Fruit fly (Drosophila melanogaster) whole organism, wandering third instar larva: Measurements from ENCODE around the gene mab-21.

Source experiments
- Abd-B ChIP-seq: fragments of >200 bp; optimal IDR thresholded peaks from 2 replicates; lab custom pipeline; 2017; ENCODE audit warnings: missing biosample characterization, missing genetic modification characterization
- CG32264 ChIP-seq: fragments of 200-800 bp; sonication (Bioruptor generic); optimal IDR thresholded peaks from 2 replicates; lab custom pipeline; 2016; ENCODE audit warnings: missing biosample characterization, missing genetic modification characterization
- CG9705 ChIP-seq: fragments of 200-800 bp; sonication (Bioruptor generic); optimal IDR thresholded peaks from 2 replicates; lab custom pipeline; 2018; ENCODE audit warnings: missing biosample characterization, mild to moderate bottlenecking, missing genetic modification characterization
- CrebA ChIP-seq: fragments of 200-800 bp; sonication (Bioruptor generic); optimal IDR thresholded peaks from 2 replicates; lab custom pipeline; 2016; ENCODE audit warnings: missing biosample characterization, mild to moderate bottlenecking, missing genetic modification characterization, borderline replicate concordance
- Dfd ChIP-seq: fragments of >200 bp; optimal IDR thresholded peaks from 2 replicates; lab custom pipeline; 2017; ENCODE audit warnings: missing biosample characterization, missing genetic modification characterization
- Dif ChIP-seq: fragments of 200-275, 200-300 bp; sonication (Bioruptor generic); optimal IDR thresholded peaks from 2 replicates; lab custom pipeline; 2018; ENCODE audit warnings: missing biosample characterization, missing genetic modification characterization; ENCODE audit not compliant: partially characterized antibody
- GATAd ChIP-seq: sonication (Bioruptor generic); optimal IDR thresholded peaks from 2 replicates; lab custom pipeline; 2016; ENCODE audit warnings: missing biosample characterization, missing genetic modification characterization
- HLH106 ChIP-seq: fragments of 200-800 bp; optimal IDR thresholded peaks from 3 replicates; lab custom pipeline; 2019; ENCODE audit warnings: missing biosample characterization, mild to moderate bottlenecking, missing genetic modification characterization, moderate library complexity
- Hnf4 ChIP-seq: fragments of 200-800 bp; sonication (Bioruptor generic); optimal IDR thresholded peaks from 2 replicates; lab custom pipeline; 2016; ENCODE audit warnings: missing biosample characterization, mild to moderate bottlenecking, missing genetic modification characterization
- Hr78 ChIP-seq: fragments of >200 bp; optimal IDR thresholded peaks from 2 replicates; lab custom pipeline; 2017; ENCODE audit warnings: missing biosample characterization, missing genetic modification characterization
- Hr83 ChIP-seq: fragments of 200-300 bp; sonication (Bioruptor generic); optimal IDR thresholded peaks from 2 replicates; lab custom pipeline; 2016; ENCODE audit warnings: missing biosample characterization, mild to moderate bottlenecking, missing genetic modification characterization, moderate library complexity; ENCODE audit not compliant: poor library complexity, severe bottlenecking
- Jra ChIP-seq: sonication (Bioruptor generic); optimal IDR thresholded peaks from 2 replicates; lab custom pipeline; 2016; ENCODE audit warnings: missing biosample characterization, missing genetic modification characterization
- Mio ChIP-seq: sonication (Bioruptor generic); optimal IDR thresholded peaks from 2 replicates; lab custom pipeline; 2016; ENCODE audit warnings: missing biosample characterization, missing genetic modification characterization
- Myc ChIP-seq: fragments of >200 bp; optimal IDR thresholded peaks from 2 replicates; lab custom pipeline; 2017
- N ChIP-seq: fragments of >200 bp; optimal IDR thresholded peaks from 2 replicates; lab custom pipeline; 2018; ENCODE audit warnings: missing biosample characterization, missing external identifiers, missing genetic modification characterization
- OdsH ChIP-seq: fragments of 200-800 bp; sonication (Bioruptor generic); optimal IDR thresholded peaks from 2 replicates; lab custom pipeline; 2016; ENCODE audit warnings: missing biosample characterization, mild to moderate bottlenecking, missing genetic modification characterization
- Rel ChIP-seq, 2 experiments: fragments of 200-800 bp; sonication (Bioruptor generic) in 1 of 2; optimal IDR thresholded peaks; 2 replicates in 1 of 2; 3 replicates in 1 of 2; lab custom pipeline; 2016 to 2019; ENCODE audit warnings: mild to moderate bottlenecking in 2 of 2, missing biosample characterization in 2 of 2, missing genetic modification characterization in 2 of 2, moderate library complexity in 1 of 2
- Sp1 ChIP-seq: fragments of 200-800 bp; sonication (Bioruptor generic); optimal IDR thresholded peaks from 3 replicates; lab custom pipeline; 2019; ENCODE audit warnings: missing biosample characterization, mild to moderate bottlenecking, missing genetic modification characterization, moderate library complexity
- Vsx2 ChIP-seq: fragments of 200-300, 225-300 bp; sonication (Bioruptor generic); optimal IDR thresholded peaks from 2 replicates; lab custom pipeline; 2018; ENCODE audit warnings: missing biosample characterization, missing genetic modification characterization; ENCODE audit not compliant: partially characterized antibody
- br ChIP-seq: fragments of 200-800 bp; sonication (Bioruptor generic); optimal IDR thresholded peaks from 2 replicates; lab custom pipeline; 2016; ENCODE audit warnings: missing biosample characterization, missing genetic modification characterization
- brk ChIP-seq: fragments of 200-800 bp; sonication (Bioruptor generic); optimal IDR thresholded peaks from 2 replicates; lab custom pipeline; 2016; ENCODE audit warnings: missing biosample characterization, mild to moderate bottlenecking, missing genetic modification characterization
- dl ChIP-seq, 2 experiments: fragments of 175-275, 200-275 bp in 1 of 2; fragments of 200-275 bp in 1 of 2; sonication (Bioruptor generic); optimal IDR thresholded peaks; lab custom pipeline; 2018; ENCODE audit warnings: mild to moderate bottlenecking in 2 of 2, missing biosample characterization in 2 of 2, missing genetic modification characterization in 2 of 2, moderate library complexity in 2 of 2; ENCODE audit not compliant: partially characterized antibody in 2 of 2, insufficient read depth in 1 of 2
- dmrt93B ChIP-seq: fragments of 200-800 bp; sonication (Bioruptor generic); optimal IDR thresholded peaks from 2 replicates; lab custom pipeline; 2018; ENCODE audit warnings: missing biosample characterization, mild to moderate bottlenecking, missing genetic modification characterization
- dsf ChIP-seq: sonication (Bioruptor generic); optimal IDR thresholded peaks from 2 replicates; lab custom pipeline; 2016; ENCODE audit warnings: missing biosample characterization, missing genetic modification characterization, borderline replicate concordance
- ey ChIP-seq: fragments of 200-800 bp; sonication (Bioruptor generic); optimal IDR thresholded peaks from 2 replicates; lab custom pipeline; 2016; ENCODE audit warnings: missing biosample characterization, missing genetic modification characterization
- foxo ChIP-seq, 2 experiments: fragments of 200-800 bp; sonication (Bioruptor generic); optimal IDR thresholded peaks; 2 replicates in 1 of 2; 3 replicates in 1 of 2; lab custom pipeline; 2016 to 2017; ENCODE audit warnings: missing biosample characterization in 2 of 2, missing genetic modification characterization in 2 of 2
- fru ChIP-seq: fragments of 200-800 bp; sonication (Bioruptor generic); optimal IDR thresholded peaks from 3 replicates; lab custom pipeline; 2016; ENCODE audit warnings: missing biosample characterization, mild to moderate bottlenecking, missing genetic modification characterization
- h ChIP-seq: fragments of 200-800 bp; sonication (Bioruptor generic); optimal IDR thresholded peaks from 3 replicates; lab custom pipeline; 2016; ENCODE audit warnings: missing biosample characterization, mild to moderate bottlenecking, missing genetic modification characterization
- jim ChIP-seq: fragments of 175-275, 200-325 bp; sonication (Bioruptor generic); optimal IDR thresholded peaks from 2 replicates; lab custom pipeline; 2016; ENCODE audit warnings: missing biosample characterization, mild to moderate bottlenecking, missing genetic modification characterization
- lola ChIP-seq: fragments of >200 bp; optimal IDR thresholded peaks from 2 replicates; lab custom pipeline; 2017; ENCODE audit warnings: missing biosample characterization, missing genetic modification characterization
- pan ChIP-seq: fragments of >200 bp; optimal IDR thresholded peaks from 2 replicates; lab custom pipeline; 2017
- psq ChIP-seq: fragments of 200-800 bp; sonication (Bioruptor generic); optimal IDR thresholded peaks from 3 replicates; lab custom pipeline; 2017; ENCODE audit warnings: missing biosample characterization, mild to moderate bottlenecking, missing genetic modification characterization, moderate library complexity
- rgr ChIP-seq: fragments of 200-800 bp; sonication (Bioruptor generic); optimal IDR thresholded peaks from 3 replicates; lab custom pipeline; 2016; ENCODE audit warnings: missing biosample characterization, mild to moderate bottlenecking, missing genetic modification characterization
- sage ChIP-seq: fragments of 200-800 bp; sonication (Bioruptor generic); optimal IDR thresholded peaks from 2 replicates; lab custom pipeline; 2016; ENCODE audit warnings: missing biosample characterization, mild to moderate bottlenecking, missing genetic modification characterization
- sv ChIP-seq: fragments of 200-800 bp; sonication (Bioruptor generic); optimal IDR thresholded peaks from 3 replicates; lab custom pipeline; 2016; ENCODE audit warnings: missing biosample characterization, missing genetic modification characterization
- tai ChIP-seq: sonication (Bioruptor generic); optimal IDR thresholded peaks from 2 replicates; lab custom pipeline; 2016; ENCODE audit warnings: missing biosample characterization, missing genetic modification characterization
- usp ChIP-seq: fragments of >200 bp; optimal IDR thresholded peaks from 2 replicates; lab custom pipeline; 2017; ENCODE audit warnings: missing biosample characterization, missing genetic modification characterization
- woc ChIP-seq: sonication (Bioruptor generic); optimal IDR thresholded peaks from 2 replicates; lab custom pipeline; 2016; ENCODE audit warnings: missing biosample characterization, mild to moderate bottlenecking, missing genetic modification characterization

mab-21 gene

DNA sequence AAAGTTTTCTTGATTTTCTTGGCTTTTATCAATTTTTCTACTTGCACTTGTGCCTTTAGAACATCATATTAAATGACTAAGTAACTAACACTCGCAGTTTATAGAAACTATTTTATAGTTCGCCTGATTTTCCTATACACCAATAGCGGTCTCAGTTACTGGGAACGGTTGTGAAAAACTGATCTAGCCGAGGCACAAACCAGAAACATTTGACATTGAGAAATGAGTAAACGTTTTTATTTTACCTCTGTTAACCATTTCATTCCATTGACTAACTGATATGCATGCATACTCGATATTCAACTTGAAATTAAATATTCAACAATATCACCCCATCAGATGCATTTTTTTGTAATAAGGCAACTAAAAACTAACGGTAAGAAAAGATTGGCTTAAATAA lies 22.4 kb upstream of the mab-21 start:
- TF ChIP-seq tai: peak; percentile 26
- no peak for TF ChIP-seq psq
- no peak for TF ChIP-seq h
- TF ChIP-seq Myc (lab: Kevin White, UChicago): peak; percentile 83
- no peak for TF ChIP-seq dmrt93B (GFP tag; lab: Kevin White, UChicago)
- no peak for TF ChIP-seq br (GFP tag; lab: Kevin White, UChicago)
- TF ChIP-seq OdsH (GFP tag; lab: Kevin White, UChicago): no peak
- TF ChIP-seq, all 38 proteins: peak for 2

DNA sequence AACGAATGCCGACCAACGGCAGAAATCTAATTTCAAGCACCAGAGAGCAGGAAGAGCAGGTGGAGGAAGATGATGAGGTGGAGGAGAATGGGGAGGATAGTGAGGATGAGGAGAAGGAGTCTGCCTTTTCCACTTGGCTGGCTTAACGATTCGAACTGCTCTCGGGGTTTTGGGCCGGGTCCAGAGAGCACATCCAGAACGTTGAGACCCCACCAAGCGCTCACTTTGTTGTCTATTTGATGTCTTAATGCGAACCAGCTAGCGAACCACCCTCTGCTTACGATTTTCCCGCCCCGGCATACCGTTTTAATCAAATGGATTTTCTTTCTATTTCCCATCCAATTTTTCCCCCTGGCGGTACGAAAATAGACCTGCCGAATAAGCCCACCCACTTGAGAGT lies 21.8 kb upstream of the mab-21 start:
- TF ChIP-seq CG32264 (no peak), Sp1 (GFP tag; lab: Kevin White, UChicago) (no peak), N (GFP tag; lab: Kevin White, UChicago) (no peak), jim (GFP tag; lab: Kevin White, UChicago) (no peak), Abd-B (GFP tag; lab: Kevin White, UChicago) (no peak), usp (GFP tag; lab: Kevin White, UChicago) (no peak), HLH106 (tag; lab: Kevin White, UChicago) (no peak), br (GFP tag; lab: Kevin White, UChicago) (no peak), GATAd (GFP tag; lab: Kevin White, UChicago) (no peak), ey (GFP tag; lab: Kevin White, UChicago) (no peak), tai (no peak), sage (GFP tag; lab: Kevin White, UChicago) (no peak), OdsH (GFP tag; lab: Kevin White, UChicago) (no peak), sv (GFP tag; lab: Kevin White, UChicago) (no peak), Hnf4 (GFP tag; lab: Kevin White, UChicago) (no peak), Vsx2 (no peak), fru (GFP tag; lab: Kevin White, UChicago) (no peak), CrebA (GFP tag; lab: Kevin White, UChicago) (no peak)

DNA sequence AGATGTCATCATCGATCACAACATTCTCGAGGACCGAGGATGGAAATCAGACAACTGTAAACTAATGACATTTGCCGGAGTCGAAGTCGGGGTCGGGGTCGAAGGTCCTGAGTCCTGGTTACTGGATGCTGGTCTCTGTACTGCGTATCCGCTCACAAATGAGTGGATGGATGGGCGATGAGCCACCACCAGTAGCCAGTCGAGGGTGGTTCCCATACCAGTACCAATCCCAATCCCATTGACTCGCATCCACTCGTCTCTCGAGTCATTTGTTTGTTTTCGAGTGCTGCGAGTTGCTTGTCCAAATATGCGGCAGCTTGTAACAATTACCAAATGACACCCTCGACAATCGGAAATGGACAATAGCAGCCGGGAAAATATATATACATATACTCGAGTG lies 19.8 kb upstream of the mab-21 start:
- no peak for TF ChIP-seq sage (GFP tag; lab: Kevin White, UChicago)
- no peak for TF ChIP-seq rgr (GFP tag; lab: Kevin White, UChicago)
- no peak for TF ChIP-seq woc (GFP tag; lab: Kevin White, UChicago)
- TF ChIP-seq OdsH (GFP tag; lab: Kevin White, UChicago): no peak
- TF ChIP-seq br (GFP tag; lab: Kevin White, UChicago): no peak
- TF ChIP-seq lola (GFP tag; lab: Kevin White, UChicago): no peak
- TF ChIP-seq sv (GFP tag; lab: Kevin White, UChicago): no peak

DNA sequence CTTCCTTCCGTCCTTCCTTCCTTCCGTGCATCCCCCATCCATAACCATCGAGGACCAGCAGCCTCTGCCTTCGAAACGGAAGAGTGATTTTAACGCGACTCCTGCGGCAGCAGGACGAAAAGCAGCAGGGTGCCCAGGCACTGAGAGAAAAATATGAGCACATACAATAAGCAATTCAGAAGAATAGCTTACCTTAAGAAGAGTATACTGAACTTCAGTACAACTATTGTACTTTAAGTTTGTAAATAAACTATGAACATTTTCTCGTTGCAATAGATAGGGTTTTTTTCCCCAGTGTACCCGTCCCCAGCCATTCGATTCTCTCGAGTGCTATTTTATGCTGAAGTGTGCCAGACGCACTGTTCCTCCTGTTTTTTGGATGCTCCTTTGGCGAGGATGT lies 18.7 kb upstream of the mab-21 start:
- TF ChIP-seq Hr78: no peak
- TF ChIP-seq Sp1 (GFP tag; lab: Kevin White, UChicago): peak; percentile 72
- TF ChIP-seq dsf (GFP tag; lab: Kevin White, UChicago): no peak
- TF ChIP-seq CG9705 (GFP tag; lab: Kevin White, UChicago): peak; percentile 63
- TF ChIP-seq pan (lab: Kevin White, UChicago): no peak
- TF ChIP-seq h: peak; percentile 75
- TF ChIP-seq usp (GFP tag; lab: Kevin White, UChicago): no peak
- TF ChIP-seq ey (GFP tag; lab: Kevin White, UChicago): peak; percentile 77
- no peak for TF ChIP-seq Dif (GFP tag; lab: Kevin White, UChicago)
- TF ChIP-seq Myc (lab: Kevin White, UChicago): no peak
- TF ChIP-seq jim (GFP tag; lab: Kevin White, UChicago): no peak
- no peak for TF ChIP-seq Rel (GFP tag; optimal IDR thresholded peaks at IDR 0.05; lab: Kevin White, UChicago)
- peak; percentile 44 for TF ChIP-seq Rel (tag; optimal IDR thresholded peaks at IDR 0.05; lab: Kevin White, UChicago)
- TF ChIP-seq Dfd (GFP tag; lab: Kevin White, UChicago): no peak
- TF ChIP-seq GATAd (GFP tag; lab: Kevin White, UChicago): no peak
- TF ChIP-seq woc (GFP tag; lab: Kevin White, UChicago): peak; percentile 42
- TF ChIP-seq lola (GFP tag; lab: Kevin White, UChicago): no peak
- no peak for TF ChIP-seq Vsx2
- TF ChIP-seq CG32264: peak; percentile 14
- no peak for TF ChIP-seq CrebA (GFP tag; lab: Kevin White, UChicago)
- no peak for TF ChIP-seq Abd-B (GFP tag; lab: Kevin White, UChicago)
- peak; percentile 54 for TF ChIP-seq OdsH (GFP tag; lab: Kevin White, UChicago)
- no peak for TF ChIP-seq N (GFP tag; lab: Kevin White, UChicago)
- peak; percentile 71 for TF ChIP-seq HLH106 (tag; lab: Kevin White, UChicago)
- TF ChIP-seq sv (GFP tag; lab: Kevin White, UChicago): peak; percentile 70
- TF ChIP-seq tai: no peak
- TF ChIP-seq Jra: no peak
- peak; percentile 50 for TF ChIP-seq psq
- peak; percentile 81 for TF ChIP-seq fru (GFP tag; lab: Kevin White, UChicago)
- peak; percentile 48 for TF ChIP-seq Hnf4 (GFP tag; lab: Kevin White, UChicago)
- TF ChIP-seq Mio (GFP tag; lab: Kevin White, UChicago): no peak
- TF ChIP-seq br (GFP tag; lab: Kevin White, UChicago): peak; percentile 66
- no peak for TF ChIP-seq brk (GFP tag; lab: Kevin White, UChicago)
- TF ChIP-seq dl (GFP tag; optimal IDR thresholded peaks at IDR 0.05; lab: Kevin White, UChicago; ENCODE audit: insufficient read depth in 1 of 2, partially characterized antibody in 2 of 2): no peak
- no peak for TF ChIP-seq Hr83 (GFP tag; lab: Kevin White, UChicago)
- peak in 1 of 2 experiments; percentile 76 for TF ChIP-seq foxo (GFP tag; optimal IDR thresholded peaks at IDR 0.05; lab: Kevin White, UChicago)
- no peak for TF ChIP-seq sage (GFP tag; lab: Kevin White, UChicago)
- peak; percentile 55 for TF ChIP-seq dmrt93B (GFP tag; lab: Kevin White, UChicago)
- TF ChIP-seq rgr (GFP tag; lab: Kevin White, UChicago): peak; percentile 67
